Worm (Caenorhabditis elegans) whole organism, L1 larva: ENCODE measurements around the gene sri-6.

Source experiments
- ceh-88 ChIP-seq: fragments of 200-800 bp; sonication (Bioruptor generic); IDR thresholded peaks from 2 replicates; pipeline ENCODE4 v1.3.6; 2022; ENCODE audit warnings: missing genetic modification characterization, missing compliant biosample characterization
- dpl-1 ChIP-seq, 3 experiments: fragments of 150-350 bp in 2 of 3; sonication (generic microtip) in 1 of 3; optimal IDR thresholded peaks; 2 replicates each; lab custom pipeline; 2014 to 2017; ENCODE audit warnings: missing biosample characterization in 3 of 3, missing genetic modification characterization in 3 of 3, missing genetic modification reagents in 3 of 3
- fkh-4 ChIP-seq: sonication (generic microtip); optimal IDR thresholded peaks from 2 replicates; lab custom pipeline; 2016; ENCODE audit warnings: missing compliant biosample characterization, missing genetic modification characterization, borderline replicate concordance
- fkh-8 ChIP-seq: sonication (generic microtip); optimal IDR thresholded peaks from 2 replicates; lab custom pipeline; 2016; ENCODE audit warnings: mild to moderate bottlenecking, missing genetic modification characterization, missing compliant biosample characterization
- lin-39 ChIP-seq: fragments of 150-350 bp; optimal IDR thresholded peaks from 2 replicates; lab custom pipeline; 2014; ENCODE audit warnings: missing biosample characterization, missing genetic modification reagents, missing genetic modification characterization
- mep-1 ChIP-seq: fragments of 150-350 bp; optimal IDR thresholded peaks from 2 replicates; lab custom pipeline; 2014; ENCODE audit warnings: missing biosample characterization, missing genetic modification characterization
- nhr-11 ChIP-seq: fragments of 150-350 bp; optimal IDR thresholded peaks from 2 replicates; lab custom pipeline; 2014; ENCODE audit warnings: missing biosample characterization, missing genetic modification characterization
- nhr-77 ChIP-seq: fragments of 150-350 bp; optimal IDR thresholded peaks from 2 replicates; lab custom pipeline; 2014; ENCODE audit warnings: missing biosample characterization, missing genetic modification characterization
- nhr-85 ChIP-seq: sonication (generic microtip); peaks from one replicate; lab custom pipeline; 2016; ENCODE audit warnings: missing genetic modification characterization, inconsistent platforms, missing compliant biosample characterization
- sptf-1 ChIP-seq: fragments of 150-350 bp; optimal IDR thresholded peaks from 2 replicates; lab custom pipeline; 2014; ENCODE audit warnings: missing biosample characterization, missing genetic modification characterization
- unc-130 ChIP-seq: fragments of 150-350 bp; optimal IDR thresholded peaks from 2 replicates; lab custom pipeline; 2017; ENCODE audit warnings: missing biosample characterization, missing genetic modification characterization, inconsistent platforms
- ztf-4 ChIP-seq: fragments of 150-350 bp; optimal IDR thresholded peaks from 2 replicates; lab custom pipeline; 2014; ENCODE audit warnings: missing biosample characterization, missing genetic modification characterization

DNA sequence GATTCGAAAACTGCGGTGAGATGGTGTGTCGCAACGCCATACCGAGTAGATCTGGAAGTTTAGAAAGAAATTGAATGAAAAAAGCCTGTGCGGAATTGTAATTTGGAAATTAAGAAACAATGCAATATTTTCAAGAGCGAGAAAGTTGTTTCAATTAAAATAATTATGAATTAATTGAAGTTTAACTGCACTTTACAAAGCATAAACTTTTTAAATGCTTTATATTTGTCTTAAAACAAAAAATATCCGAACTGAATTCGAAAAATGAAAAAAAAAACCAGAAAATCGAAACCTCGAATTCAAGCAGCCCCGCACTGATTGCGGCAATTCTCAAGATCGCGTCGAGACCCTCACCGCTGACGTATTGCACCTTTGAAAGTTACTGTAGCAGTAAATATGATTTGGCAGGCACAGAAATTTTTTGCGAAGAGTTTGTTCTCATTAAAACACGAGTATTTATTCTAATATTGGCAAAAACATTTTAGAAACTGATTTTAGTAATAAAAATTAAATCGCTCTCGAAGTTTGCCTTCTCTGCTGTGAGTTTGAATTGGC is 8.1 kb downstream of the sri-6 start, which contains the start of gene sun-1:
- TF ChIP-seq nhr-77 (tag; lab: Kevin White, UChicago) (no peak), lin-39 (tag; lab: Kevin White, UChicago) (no peak), dpl-1 (GFP tag; optimal IDR thresholded peaks at IDR 0.05; lab: Kevin White, UChicago) (no peak), sptf-1 (no peak), nhr-85 (tag; lab: Kevin White, UChicago) (no peak), fkh-8 (tag; lab: Kevin White, UChicago) (no peak), fkh-4 (tag; lab: Kevin White, UChicago) (no peak), unc-130 (tag; lab: Kevin White, UChicago) (no peak), mep-1 (tag; lab: Kevin White, UChicago) (no peak), ztf-4 (no peak), nhr-11 (no peak), ceh-88 (GFP tag; lab: Robert Waterston, UW) (no peak)
